ENCODE assay signal across 1 fruit fly cellular context in the genomic region with DNA sequence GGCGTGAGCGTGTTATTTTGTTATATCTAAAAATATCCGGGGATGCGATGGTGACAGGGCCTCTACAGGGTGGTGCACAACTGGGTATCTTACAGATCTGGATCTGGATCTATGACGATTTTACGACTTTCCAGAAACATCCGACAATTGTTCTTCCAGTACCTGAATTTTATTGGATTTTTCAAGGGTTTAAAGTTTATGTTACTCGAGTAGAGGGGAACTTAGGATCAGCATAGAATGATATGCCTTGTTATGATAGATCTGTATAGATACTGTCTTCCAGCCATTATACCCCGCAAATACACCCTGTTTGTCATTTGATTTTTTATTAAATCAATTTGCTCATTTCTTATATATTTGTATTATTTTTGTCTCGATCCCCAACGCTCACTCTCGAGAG.
A peak's percentile ranks its signal among the peaks of the same experiment; 100 is the strongest.
TF ChIP-seq lines count a peak whose summit lies in the region.

No protein-coding gene starts in this region.

TF ChIP-seq in whole organism, embryonic, 481 proteins besides CTCF, POLR2A, EP300 and RAD21 (continued from another document and continues in another):
- 0 out of 3 replicates have a peak, but pooled peaks have one; percentile 39 for TF ChIP-seq ci (GFP tag; IDR thresholded peaks at IDR 0.05; lab: Robert Waterston, UW)
- peak; percentile 79 for TF ChIP-seq grau (tag; optimal IDR thresholded peaks at IDR 0.05; lab: Kevin White, UChicago)
- TF ChIP-seq Kr (GFP tag; optimal IDR thresholded peaks at IDR 0.05; lab: Kevin White, UChicago) = no peak
- TF ChIP-seq CG18619 (GFP tag; optimal IDR thresholded peaks at IDR 0.05; lab: Kevin White, UChicago) = peak; percentile 55
- TF ChIP-seq CG8281 (tag; optimal IDR thresholded peaks at IDR 0.05; lab: Kevin White, UChicago) = peak; percentile 18
- peak; percentile 28 for TF ChIP-seq caup (GFP tag; optimal IDR thresholded peaks at IDR 0.05; lab: Kevin White, UChicago; ENCODE audit: severe bottlenecking)
- TF ChIP-seq Hey (tag; optimal IDR thresholded peaks at IDR 0.05; lab: Kevin White, UChicago) = no peak
- no peak for TF ChIP-seq Neu2 (GFP tag; optimal IDR thresholded peaks at IDR 0.05; lab: Kevin White, UChicago; ENCODE audit: borderline replicate concordance)
- peak; percentile 46 for TF ChIP-seq CG10543 (GFP tag; optimal IDR thresholded peaks at IDR 0.05; lab: Kevin White, UChicago)
- TF ChIP-seq bowl (GFP tag; IDR thresholded peaks at IDR 0.05; lab: Robert Waterston, UW) = no peak
- no peak for TF ChIP-seq btn (GFP tag; optimal IDR thresholded peaks at IDR 0.05; lab: Kevin White, UChicago)
- TF ChIP-seq tin (GFP tag; optimal IDR thresholded peaks at IDR 0.05; lab: Kevin White, UChicago) = peak; percentile 11
- peak; percentile 19 for TF ChIP-seq NK7.1 (GFP tag; optimal IDR thresholded peaks at IDR 0.05; lab: Kevin White, UChicago)
- no peak for TF ChIP-seq C15 (GFP tag; IDR thresholded peaks at IDR 0.05; lab: Robert Waterston, UW)
- TF ChIP-seq sc (optimal IDR thresholded peaks at IDR 0.05; lab: Kevin White, UChicago) = no peak
- no peak for TF ChIP-seq sc (GFP tag; optimal IDR thresholded peaks at IDR 0.05; lab: Kevin White, UChicago)
- TF ChIP-seq fd102C (GFP tag; optimal IDR thresholded peaks at IDR 0.05; lab: Kevin White, UChicago) = no peak
- no peak for TF ChIP-seq CG4282 (GFP tag; optimal IDR thresholded peaks at IDR 0.05; lab: Kevin White, UChicago)
- no peak for TF ChIP-seq Doc3 (GFP tag; IDR thresholded peaks at IDR 0.05; lab: Robert Waterston, UW; ENCODE audit: partially characterized antibody)
- TF ChIP-seq Med (GFP tag; lab: Kevin White, UChicago) = peak; percentile 90
- peak; percentile 21 for TF ChIP-seq bab2 (GFP tag; optimal IDR thresholded peaks at IDR 0.05; lab: Kevin White, UChicago)
- TF ChIP-seq ap (GFP tag; IDR thresholded peaks at IDR 0.05; lab: Robert Waterston, UW) = no peak
- TF ChIP-seq CG34422 (GFP tag; IDR thresholded peaks at IDR 0.05; lab: Robert Waterston, UW) = peak; percentile 61; the same call in 2 of the 3 replicates
- no peak for TF ChIP-seq CG11560 (tag; IDR thresholded peaks at IDR 0.05; lab: Robert Waterston, UW)
- no peak for TF ChIP-seq Optix (GFP tag; IDR thresholded peaks at IDR 0.05; lab: Robert Waterston, UW)
- peak; percentile 18 to 35 for TF ChIP-seq Pdp1 (GFP tag; optimal IDR thresholded peaks at IDR 0.05; lab: Kevin White, UChicago)
- TF ChIP-seq tup (GFP tag; optimal IDR thresholded peaks at IDR 0.05; lab: Kevin White, UChicago) = no peak
- TF ChIP-seq CG6854 (GFP tag; optimal IDR thresholded peaks at IDR 0.05; lab: Kevin White, UChicago) = no peak
- TF ChIP-seq fru (optimal IDR thresholded peaks at IDR 0.05; lab: Kevin White, UChicago) = no peak
- no peak for TF ChIP-seq CG10959 (GFP tag; IDR thresholded peaks at IDR 0.05; lab: Robert Waterston, UW)
- peak; percentile 77 for TF ChIP-seq CG11504 (tag; optimal IDR thresholded peaks at IDR 0.05; lab: Kevin White, UChicago)
- no peak for TF ChIP-seq vnd (GFP tag; IDR thresholded peaks at IDR 0.05; lab: Robert Waterston, UW; ENCODE audit: partially characterized antibody)
- TF ChIP-seq CG1024 (GFP tag; IDR thresholded peaks at IDR 0.05; lab: Robert Waterston, UW) = no peak
- TF ChIP-seq CG30431 (GFP tag; optimal IDR thresholded peaks at IDR 0.05; lab: Kevin White, UChicago) = peak; percentile 3
- peak; percentile 68 for TF ChIP-seq CG2712 (tag; optimal IDR thresholded peaks at IDR 0.05; lab: Kevin White, UChicago)
- TF ChIP-seq CG2199 (GFP tag; IDR thresholded peaks at IDR 0.05; lab: Robert Waterston, UW) = no peak; the same call in 2 of the 3 replicates
- TF ChIP-seq gsb-n (tag; optimal IDR thresholded peaks at IDR 0.05; lab: Kevin White, UChicago) = no peak
- TF ChIP-seq Taf1 (GFP tag; IDR thresholded peaks at IDR 0.05; lab: Robert Waterston, UW) = peak; percentile 32; the same call in 1 of the 2 replicates
- TF ChIP-seq Dfd (GFP tag; optimal IDR thresholded peaks at IDR 0.05; lab: Kevin White, UChicago) = no peak
- peak; percentile 70 for TF ChIP-seq CG9215 (GFP tag; IDR thresholded peaks at IDR 0.05; lab: Robert Waterston, UW)
- no peak for TF ChIP-seq gt (GFP tag; IDR thresholded peaks at IDR 0.05; lab: Robert Waterston, UW)
- no peak for TF ChIP-seq hbn (GFP tag; IDR thresholded peaks at IDR 0.05; lab: Robert Waterston, UW; ENCODE audit: partially characterized antibody)
- TF ChIP-seq Gug (GFP tag; IDR thresholded peaks at IDR 0.05; lab: Robert Waterston, UW) = peak; percentile 12; the same call in 2 of the 4 replicates
- peak; percentile 5 for TF ChIP-seq gcm (GFP tag; optimal IDR thresholded peaks at IDR 0.05; lab: Kevin White, UChicago)
- no peak for TF ChIP-seq Jarid2 (GFP tag; optimal IDR thresholded peaks at IDR 0.05; lab: Kevin White, UChicago)
- TF ChIP-seq grn (GFP tag; optimal IDR thresholded peaks at IDR 0.05; lab: Kevin White, UChicago) = no peak
- peak; percentile 62 for TF ChIP-seq CG18599 (GFP tag; optimal IDR thresholded peaks at IDR 0.05; lab: Kevin White, UChicago)
- TF ChIP-seq B-H2 (GFP tag; optimal IDR thresholded peaks at IDR 0.05; lab: Kevin White, UChicago) = no peak
- TF ChIP-seq ro (GFP tag; IDR thresholded peaks at IDR 0.05; lab: Robert Waterston, UW) = no peak
- peak; percentile 54; the same call in 1 of the 2 replicates for TF ChIP-seq CG32767 (GFP tag; IDR thresholded peaks at IDR 0.05; lab: Robert Waterston, UW)
- no peak for TF ChIP-seq HLH4C (GFP tag; IDR thresholded peaks at IDR 0.05; lab: Robert Waterston, UW; ENCODE audit: partially characterized antibody)
- peak; percentile 69 for TF ChIP-seq phol (tag; optimal IDR thresholded peaks at IDR 0.05; lab: Kevin White, UChicago)
- no peak for TF ChIP-seq ewg (GFP tag; optimal IDR thresholded peaks at IDR 0.05; lab: Kevin White, UChicago)
- peak; percentile 32 for TF ChIP-seq CG17829 (tag; optimal IDR thresholded peaks at IDR 0.05; lab: Kevin White, UChicago)
- no peak for TF ChIP-seq chn (GFP tag; optimal IDR thresholded peaks at IDR 0.05; lab: Kevin White, UChicago)
- TF ChIP-seq sug (tag; optimal IDR thresholded peaks at IDR 0.05; lab: Kevin White, UChicago) = peak; percentile 66
- TF ChIP-seq CG1647 (GFP tag; optimal IDR thresholded peaks at IDR 0.05; lab: Kevin White, UChicago) = no peak
- TF ChIP-seq CG11696 (GFP tag; IDR thresholded peaks at IDR 0.05; lab: Robert Waterston, UW) = 0 out of 2 replicates have a peak, but pooled peaks have one; percentile 27
- peak; percentile 52 for TF ChIP-seq Bteb2 (GFP tag; optimal IDR thresholded peaks at IDR 0.05; lab: Kevin White, UChicago)
- TF ChIP-seq zfh1 (GFP tag; IDR thresholded peaks at IDR 0.05; lab: Robert Waterston, UW) = peak; percentile 35; the same call in 1 of the 3 replicates
- no peak for TF ChIP-seq CG13287 (GFP tag; IDR thresholded peaks at IDR 0.05; lab: Robert Waterston, UW; ENCODE audit: partially characterized antibody)
- TF ChIP-seq jumu (GFP tag; optimal IDR thresholded peaks at IDR 0.05; lab: Kevin White, UChicago) = peak; percentile 38
- peak; percentile 38 for TF ChIP-seq gro (GFP tag; optimal IDR thresholded peaks at IDR 0.05; lab: Kevin White, UChicago)
- peak in 1 of 2 experiments; percentile 57 for TF ChIP-seq eve (GFP tag; optimal IDR thresholded peaks at IDR 0.05; lab: Kevin White, UChicago)
- peak; percentile 4 for TF ChIP-seq Side (GFP tag; optimal IDR thresholded peaks at IDR 0.05; lab: Kevin White, UChicago)
- no peak; the same call in 2 of the 3 replicates for TF ChIP-seq croc (GFP tag; conservative IDR thresholded peaks at IDR 0.05; lab: Robert Waterston, UW)
- peak; percentile 59 for TF ChIP-seq Ptx1 (GFP tag; IDR thresholded peaks at IDR 0.05; lab: Robert Waterston, UW)
- no peak for TF ChIP-seq ken (GFP tag; IDR thresholded peaks at IDR 0.05; lab: Robert Waterston, UW)
- no peak for TF ChIP-seq CG14860 (GFP tag; IDR thresholded peaks at IDR 0.05; lab: Robert Waterston, UW; ENCODE audit: partially characterized antibody)
- peak; percentile 29 for TF ChIP-seq Xbp1 (GFP tag; optimal IDR thresholded peaks at IDR 0.05; lab: Kevin White, UChicago)
- no peak for TF ChIP-seq CG12769 (tag; optimal IDR thresholded peaks at IDR 0.05; lab: Kevin White, UChicago)
- TF ChIP-seq CG34376 (GFP tag; optimal IDR thresholded peaks at IDR 0.05; lab: Kevin White, UChicago) = peak; percentile 6
- TF ChIP-seq CG8944 (GFP tag; optimal IDR thresholded peaks at IDR 0.05; lab: Kevin White, UChicago) = peak; percentile 35
- no peak for TF ChIP-seq HmgD (GFP tag; optimal IDR thresholded peaks at IDR 0.05; lab: Kevin White, UChicago)
- no peak for TF ChIP-seq Bgb (GFP tag; IDR thresholded peaks at IDR 0.05; lab: Robert Waterston, UW; ENCODE audit: partially characterized antibody)
- no peak for TF ChIP-seq zf30C (GFP tag; optimal IDR thresholded peaks at IDR 0.05; lab: Kevin White, UChicago)
- no peak for TF ChIP-seq sqz (GFP tag; optimal IDR thresholded peaks at IDR 0.05; lab: Kevin White, UChicago)
- peak; percentile 20 for TF ChIP-seq exex (tag; optimal IDR thresholded peaks at IDR 0.05; lab: Kevin White, UChicago)
- TF ChIP-seq ab (GFP tag; optimal IDR thresholded peaks at IDR 0.05; lab: Kevin White, UChicago) = no peak
- TF ChIP-seq eyg (GFP tag; optimal IDR thresholded peaks at IDR 0.05; lab: Kevin White, UChicago) = no peak
- TF ChIP-seq dmrt99B (tag; optimal IDR thresholded peaks at IDR 0.05; lab: Kevin White, UChicago) = peak; percentile 75
- TF ChIP-seq usp (GFP tag; optimal IDR thresholded peaks at IDR 0.05; lab: Kevin White, UChicago) = no peak
- TF ChIP-seq CG8290 (GFP tag; optimal IDR thresholded peaks at IDR 0.05; lab: Kevin White, UChicago) = no peak
- peak in 1 of 2 experiments; percentile 72 for TF ChIP-seq CG8290 (tag; optimal IDR thresholded peaks at IDR 0.05; lab: Kevin White, UChicago)
- TF ChIP-seq trh (GFP tag; optimal IDR thresholded peaks at IDR 0.05; lab: Kevin White, UChicago) = no peak
- no peak for TF ChIP-seq tna (GFP tag; IDR thresholded peaks at IDR 0.05; lab: Robert Waterston, UW; ENCODE audit: partially characterized antibody)
- no peak for TF ChIP-seq trem (tag; optimal IDR thresholded peaks at IDR 0.05; lab: Kevin White, UChicago)
- no peak for TF ChIP-seq h (optimal IDR thresholded peaks at IDR 0.05; lab: Kevin White, UChicago)
- peak; percentile 60 for TF ChIP-seq sob (GFP tag; IDR thresholded peaks at IDR 0.05; lab: Robert Waterston, UW)
- no peak for TF ChIP-seq CG9797 (GFP tag; optimal IDR thresholded peaks at IDR 0.05; lab: Kevin White, UChicago)
- TF ChIP-seq CG7928 (GFP tag; optimal IDR thresholded peaks at IDR 0.05; lab: Kevin White, UChicago) = no peak
- no peak for TF ChIP-seq pan (optimal IDR thresholded peaks at IDR 0.05; lab: Kevin White, UChicago)
- TF ChIP-seq pan (GFP tag; optimal IDR thresholded peaks at IDR 0.05 in 1 of 2, IDR thresholded peaks at IDR 0.05 in 1 of 2) = peak in 1 of 2 experiments; percentile 57
- peak; percentile 64 for TF ChIP-seq CG9817 (tag; optimal IDR thresholded peaks at IDR 0.05; lab: Kevin White, UChicago)
- peak; percentile 24 for TF ChIP-seq CG4820 (GFP tag; optimal IDR thresholded peaks at IDR 0.05; lab: Kevin White, UChicago)
- TF ChIP-seq nerfin-2 (GFP tag; IDR thresholded peaks at IDR 0.05; lab: Robert Waterston, UW; ENCODE audit: partially characterized antibody) = no peak
- TF ChIP-seq CG16815 (GFP tag; optimal IDR thresholded peaks at IDR 0.05; lab: Kevin White, UChicago) = no peak
- no peak for TF ChIP-seq Rx (GFP tag; IDR thresholded peaks at IDR 0.05; lab: Robert Waterston, UW)
- 0 out of 2 replicates have a peak, but pooled peaks have one; percentile 32 for TF ChIP-seq ham (GFP tag; IDR thresholded peaks at IDR 0.05; lab: Robert Waterston, UW)
- TF ChIP-seq CG8089 (GFP tag; optimal IDR thresholded peaks at IDR 0.05; lab: Kevin White, UChicago) = no peak
- TF ChIP-seq sna (GFP tag; IDR thresholded peaks at IDR 0.05; lab: Robert Waterston, UW; ENCODE audit: partially characterized antibody) = no peak
- TF ChIP-seq Lim3 (GFP tag; IDR thresholded peaks at IDR 0.05; lab: Robert Waterston, UW) = no peak
- TF ChIP-seq B-H1 (GFP tag; IDR thresholded peaks at IDR 0.05; lab: Robert Waterston, UW) = 0 out of 3 replicates have a peak, but pooled peaks have one; percentile 25
- peak; percentile 67 for TF ChIP-seq CG18262 (tag; optimal IDR thresholded peaks at IDR 0.05; lab: Kevin White, UChicago)
- TF ChIP-seq CG14014 (GFP tag; IDR thresholded peaks at IDR 0.05; lab: Robert Waterston, UW) = peak; percentile 63; the same call in 1 of the 2 replicates
- TF ChIP-seq CG12155 (GFP tag; optimal IDR thresholded peaks at IDR 0.05; lab: Kevin White, UChicago) = peak; percentile 29
- TF ChIP-seq CG8359 (GFP tag; optimal IDR thresholded peaks at IDR 0.05; lab: Kevin White, UChicago; ENCODE audit: borderline replicate concordance) = no peak
- peak; percentile 84 for TF ChIP-seq sens (GFP tag; lab: Kevin White, UChicago)
- TF ChIP-seq CG1603 (tag; optimal IDR thresholded peaks at IDR 0.05; lab: Kevin White, UChicago) = peak; percentile 52
- peak; percentile 23 for TF ChIP-seq CG1529 (GFP tag; optimal IDR thresholded peaks at IDR 0.05; lab: Kevin White, UChicago)
- TF ChIP-seq zfh2 (GFP tag; optimal IDR thresholded peaks at IDR 0.05; lab: Kevin White, UChicago) = peak; percentile 44
- peak; percentile 67 for TF ChIP-seq Hmr (GFP tag; optimal IDR thresholded peaks at IDR 0.05; lab: Kevin White, UChicago)
- peak; percentile 65 for TF ChIP-seq CG2120 (GFP tag; optimal IDR thresholded peaks at IDR 0.05; lab: Kevin White, UChicago)
- TF ChIP-seq Deaf1 (tag; optimal IDR thresholded peaks at IDR 0.05; lab: Kevin White, UChicago) = peak; percentile 33
- peak; percentile 58 for TF ChIP-seq Fer3 (tag; optimal IDR thresholded peaks at IDR 0.05; lab: Kevin White, UChicago)
- no peak for TF ChIP-seq sima (GFP tag; optimal IDR thresholded peaks at IDR 0.05; lab: Kevin White, UChicago)
- TF ChIP-seq abd-A (tag; optimal IDR thresholded peaks at IDR 0.05; lab: Kevin White, UChicago) = no peak
- TF ChIP-seq schlank (tag; optimal IDR thresholded peaks at IDR 0.05; lab: Kevin White, UChicago) = peak; percentile 18
- no peak for TF ChIP-seq CG1233 (GFP tag; optimal IDR thresholded peaks at IDR 0.05; lab: Kevin White, UChicago)
- no peak for TF ChIP-seq BEAF-32 (GFP tag; optimal IDR thresholded peaks at IDR 0.05; lab: Kevin White, UChicago)
- TF ChIP-seq rib (GFP tag; IDR thresholded peaks at IDR 0.05; lab: Robert Waterston, UW) = no peak
- TF ChIP-seq ems (GFP tag; optimal IDR thresholded peaks at IDR 0.05; lab: Kevin White, UChicago) = peak; percentile 26
- peak; percentile 18 for TF ChIP-seq CG31388 (GFP tag; optimal IDR thresholded peaks at IDR 0.05; lab: Kevin White, UChicago)
- TF ChIP-seq Six4 (GFP tag; optimal IDR thresholded peaks at IDR 0.05; lab: Kevin White, UChicago) = peak; percentile 31
- peak; percentile 24 for TF ChIP-seq CG11723 (GFP tag; optimal IDR thresholded peaks at IDR 0.05; lab: Kevin White, UChicago)
- TF ChIP-seq CG2678 (tag; optimal IDR thresholded peaks at IDR 0.05; lab: Kevin White, UChicago) = peak; percentile 84
